Fruit fly (Drosophila melanogaster): ENCODE data around the gene CG31789.

DNA sequence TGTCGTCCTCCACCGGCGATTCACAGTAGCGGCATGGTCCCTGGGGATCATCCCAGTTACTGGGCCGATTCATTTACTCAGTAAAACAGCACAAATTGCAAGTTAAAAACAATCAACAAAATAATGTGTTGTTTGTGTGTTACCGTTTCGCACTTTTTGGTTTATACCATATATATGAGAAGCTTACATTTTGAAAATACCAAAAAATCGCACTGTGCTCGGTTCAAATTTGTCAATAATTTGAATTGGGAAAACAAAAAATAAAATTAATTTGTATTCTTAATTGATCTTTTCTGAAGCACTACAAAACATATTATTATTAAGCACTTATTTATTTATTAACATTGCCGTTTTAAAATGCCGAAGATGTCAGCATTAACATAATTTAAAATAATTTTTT, 6.4 kb downstream of the CG31789 start, which contains the start of gene Atac2:
- no peak for TF ChIP-seq CTCF (optimal IDR thresholded peaks at IDR 0.05)
- TF ChIP-seq CG8478 (optimal IDR thresholded peaks at IDR 0.05) = no peak
